Worm (Caenorhabditis elegans) whole organism, dauer: ENCODE measurements around the gene hip-1.

Experiments
- unc-62 ChIP-seq: sonication (generic microtip); optimal IDR thresholded peaks from 2 replicates; lab custom pipeline; 2017; ENCODE audit warnings: missing biosample characterization, missing genetic modification reagents, missing genetic modification characterization

Gene hip-1

DNA sequence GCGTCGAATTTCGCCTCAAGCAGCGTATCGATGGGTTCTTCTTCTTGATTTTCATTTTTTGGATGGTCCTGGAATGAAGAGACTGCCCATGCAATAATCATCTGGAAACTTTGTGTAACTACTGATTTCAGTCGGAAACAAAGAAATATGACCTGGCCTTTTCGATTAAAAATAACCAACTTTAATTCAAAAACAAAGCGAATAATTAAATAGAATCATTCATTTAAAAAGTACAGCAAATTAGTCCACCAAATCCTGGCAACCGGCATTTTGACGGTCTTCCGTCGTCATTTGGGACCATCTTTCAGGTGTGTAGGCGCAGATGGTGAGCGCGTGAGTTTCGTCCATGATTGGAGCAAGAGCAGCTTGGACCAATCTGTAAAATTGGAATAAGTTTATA, 19.3 kb upstream of the hip-1 start, which contains the start of gene acbp-5:
acbp-5 (minus strand) TSS at position 101 of the 400 bp plus-strand sequence.
- TF ChIP-seq unc-62 (GFP tag; lab: Kevin White, UChicago), result no peak

DNA sequence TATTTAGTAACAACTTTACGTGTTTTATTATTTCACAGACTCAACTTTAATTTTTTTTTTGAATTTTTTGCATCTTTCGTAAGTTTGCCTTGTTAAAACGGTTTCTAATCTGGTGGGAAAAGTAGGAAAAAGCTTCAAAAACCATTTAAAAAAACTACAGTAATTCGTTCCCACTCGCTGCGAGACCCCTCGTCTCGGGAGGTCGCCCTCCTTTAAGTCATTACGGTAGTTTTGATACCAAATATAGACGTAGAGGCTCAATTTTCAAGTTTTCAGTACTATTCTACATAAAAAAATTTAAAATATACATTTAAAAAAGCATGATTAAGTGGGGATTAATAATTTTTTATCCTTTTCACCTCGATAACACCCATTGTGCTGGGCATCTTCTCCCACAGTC, 18.6 kb upstream of the hip-1 start:
- no peak for TF ChIP-seq unc-62 (GFP tag; lab: Kevin White, UChicago)

DNA sequence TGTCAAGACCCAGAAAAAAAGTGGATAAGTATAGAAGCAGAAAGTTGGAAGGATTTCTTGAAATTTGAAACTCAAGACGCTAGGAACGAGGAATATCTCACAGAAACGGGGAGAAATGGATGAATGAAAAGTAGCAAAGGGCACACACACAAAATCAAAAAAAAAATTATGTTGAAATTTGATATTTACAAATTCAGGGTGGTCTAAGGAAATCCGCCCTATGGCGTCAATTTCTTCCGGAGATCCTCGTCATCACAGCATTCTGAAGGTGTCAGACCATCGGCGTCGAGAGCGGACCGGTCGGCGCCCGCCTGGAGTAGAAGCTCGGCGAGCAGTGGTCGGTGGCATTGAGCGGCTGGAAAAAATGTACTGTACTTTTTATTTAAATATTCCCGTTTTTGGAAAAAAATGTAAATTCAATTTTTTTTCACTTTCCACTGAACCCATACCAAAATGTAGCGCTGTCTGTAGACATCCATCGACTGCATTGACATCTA, 17.8 kb upstream of the hip-1 start:
- no peak for TF ChIP-seq unc-62 (GFP tag; lab: Kevin White, UChicago)

DNA sequence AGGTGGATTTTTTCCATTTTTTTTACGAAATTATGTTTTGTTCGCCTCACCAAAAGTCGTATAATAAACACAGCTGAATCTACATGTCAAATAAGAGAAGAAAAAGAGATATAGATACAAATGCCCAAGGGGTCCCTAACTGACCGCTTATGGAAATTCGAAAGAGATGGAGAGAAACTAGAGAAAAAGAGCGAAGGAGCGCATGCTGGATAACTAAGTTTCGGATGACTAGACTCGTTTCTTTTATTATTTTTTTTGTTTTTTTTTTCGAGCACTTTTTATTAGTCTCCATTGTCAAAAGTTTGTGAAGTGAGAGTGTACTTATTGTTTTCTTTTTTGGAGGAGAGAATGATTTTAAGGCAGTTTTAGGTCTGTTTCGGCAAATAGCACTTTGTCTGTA, 15.4 kb upstream of the hip-1 start:
- no peak for TF ChIP-seq unc-62 (GFP tag; lab: Kevin White, UChicago)

DNA sequence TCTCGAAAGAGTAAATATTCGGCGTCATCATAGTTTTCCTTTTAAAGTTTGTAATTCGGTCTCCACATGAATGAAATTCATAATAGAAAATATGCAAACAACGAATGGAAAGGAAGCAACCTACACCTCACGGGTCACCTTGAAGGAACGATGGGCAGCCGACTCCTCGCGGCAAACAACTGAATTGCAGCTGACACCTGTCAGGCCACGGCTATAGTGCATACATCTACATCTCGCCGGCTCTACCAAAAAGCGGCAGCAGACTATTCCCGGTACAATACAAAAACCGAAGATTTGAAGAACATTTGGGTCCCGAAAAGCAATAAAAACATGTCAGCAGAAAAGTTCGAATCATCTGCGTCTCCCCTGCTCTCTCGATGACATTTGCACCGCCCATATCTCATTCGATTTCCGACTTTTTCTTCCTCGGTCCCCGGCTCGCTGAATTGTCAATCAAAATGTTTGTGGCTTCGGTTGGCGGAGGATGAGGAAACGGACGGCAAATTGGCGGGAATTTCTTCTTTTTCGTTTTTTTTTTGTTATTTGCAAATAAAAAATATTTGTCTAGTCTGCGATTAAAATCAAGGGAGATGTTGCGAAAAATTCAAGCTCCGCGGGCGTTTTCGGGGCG, 13.6 kb upstream of the hip-1 start:
- TF ChIP-seq unc-62 (GFP tag; lab: Kevin White, UChicago), result no peak

DNA sequence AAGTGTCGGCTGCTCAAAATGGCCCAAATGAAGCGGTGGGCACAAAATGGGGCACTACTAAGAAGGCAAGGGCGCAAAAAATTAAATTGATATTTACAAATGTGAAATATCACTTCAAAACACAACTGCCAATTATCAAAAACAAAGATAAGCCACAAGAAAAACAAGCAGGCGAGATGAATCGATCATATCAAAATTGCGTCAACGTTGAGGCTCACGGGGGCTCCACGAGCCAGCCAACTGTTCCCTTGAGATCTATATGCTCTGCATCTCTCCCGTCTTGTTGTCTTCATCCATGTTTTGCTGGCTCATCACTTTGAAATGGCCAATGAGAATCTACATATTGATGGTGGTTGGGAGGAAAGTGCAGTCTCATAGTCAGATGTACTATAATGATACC, 12.9 kb upstream of the hip-1 start:
- no peak for TF ChIP-seq unc-62 (GFP tag; lab: Kevin White, UChicago)

DNA sequence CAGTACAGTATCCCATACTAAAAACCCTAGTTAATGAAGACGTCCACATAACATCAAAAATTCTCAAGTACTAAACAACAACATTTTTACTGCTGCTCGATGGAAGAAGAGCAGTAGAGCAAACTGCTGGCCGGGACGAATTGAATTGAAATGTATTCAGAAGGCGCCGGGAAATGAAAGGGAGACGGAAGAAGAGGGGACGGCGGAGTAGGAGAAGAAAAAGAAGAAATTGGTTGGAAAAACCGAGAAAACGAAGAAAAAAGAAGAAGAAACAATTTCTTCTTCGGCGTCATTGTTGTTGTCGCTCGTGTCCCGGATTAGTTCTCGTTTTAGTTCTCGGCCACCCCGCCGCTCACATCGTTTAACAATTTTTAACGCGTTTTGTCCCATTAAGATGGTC, 11.5 kb upstream of the hip-1 start:
- no peak for TF ChIP-seq unc-62 (GFP tag; lab: Kevin White, UChicago)

DNA sequence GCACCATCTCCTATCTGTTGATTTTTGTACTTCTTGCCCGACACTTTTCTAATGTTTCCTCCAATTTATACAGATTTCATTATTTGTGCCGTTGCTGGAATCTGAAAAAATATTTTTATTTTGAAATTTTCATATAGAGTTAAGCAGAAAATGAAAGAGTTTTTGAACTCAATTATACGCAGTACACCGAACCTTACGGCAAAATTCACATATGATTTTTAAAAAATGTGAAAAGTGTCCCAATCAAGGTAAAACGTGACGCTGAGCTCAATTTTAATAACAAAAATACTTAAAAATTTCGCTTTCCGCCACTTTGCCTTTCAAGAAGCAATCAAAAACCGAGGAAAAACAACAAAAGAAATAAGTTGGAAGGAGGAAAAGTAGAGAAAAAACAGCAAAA, 8.4 kb upstream of the hip-1 start, which contains the start of gene arrd-17:
arrd-17 (minus strand) TSS at position 101 of the 400 bp plus-strand sequence.
- TF ChIP-seq unc-62 (GFP tag; lab: Kevin White, UChicago), result no peak

DNA sequence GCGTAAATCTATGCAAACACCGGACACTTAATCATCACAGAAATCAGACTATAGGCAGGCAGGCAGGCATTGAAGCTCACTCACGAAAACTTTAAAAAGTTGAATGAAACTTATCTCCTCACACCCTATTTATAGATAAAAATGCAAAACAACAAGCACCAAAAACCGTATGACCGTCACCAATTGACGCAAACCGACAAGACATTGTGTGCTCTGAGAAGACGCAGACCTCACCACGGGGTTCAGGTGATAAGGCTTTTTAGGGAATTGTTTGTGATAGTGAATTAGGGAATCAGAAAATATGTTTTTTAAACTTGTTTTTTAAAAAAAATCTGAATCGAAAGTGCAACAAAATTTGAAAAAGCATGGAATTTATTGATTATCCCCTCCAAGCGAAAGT, 4.4 kb upstream of the hip-1 start, which contains the start of gene T12D8.5:
T12D8.5 (minus strand) TSS at position 95 of the 400 bp plus-strand sequence.
- no peak for TF ChIP-seq unc-62 (GFP tag; lab: Kevin White, UChicago)

DNA sequence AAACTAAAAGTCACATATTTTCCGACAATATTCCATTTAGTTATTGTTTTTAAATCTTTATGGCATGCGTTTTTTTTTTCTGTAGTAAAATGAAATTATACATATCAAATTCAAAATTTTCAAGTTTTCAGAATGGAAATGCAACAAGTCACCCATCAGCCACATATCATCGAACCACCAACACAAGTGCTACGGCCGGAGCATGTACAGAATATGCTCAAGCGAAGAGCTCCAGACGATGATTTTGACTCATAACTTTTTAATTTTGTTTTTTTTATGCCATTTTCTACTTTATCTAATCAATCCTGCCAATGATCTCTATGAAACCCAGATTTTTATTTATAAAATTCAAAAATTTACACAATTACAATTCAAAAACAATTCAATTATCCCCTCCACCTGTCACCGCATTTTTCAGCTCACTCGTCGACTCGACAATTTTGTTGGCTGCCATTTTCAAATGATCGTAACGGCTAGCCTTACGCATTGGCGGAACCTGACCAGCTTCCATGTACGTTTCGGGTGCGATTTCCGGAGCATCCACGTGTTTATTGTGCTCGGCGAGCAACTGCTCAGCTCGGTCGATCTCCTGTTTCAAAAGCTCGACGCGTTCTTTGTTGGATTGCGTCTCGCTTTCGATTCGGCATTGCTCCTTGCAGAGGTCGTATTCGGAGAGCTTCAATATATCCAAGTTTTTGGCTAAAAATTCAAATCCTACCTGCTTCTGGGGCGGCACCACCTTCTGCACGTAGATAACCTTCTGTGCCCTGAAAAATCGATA, 3.5 kb upstream of the hip-1 start:
- TF ChIP-seq unc-62 (GFP tag; lab: Kevin White, UChicago), result no peak

DNA sequence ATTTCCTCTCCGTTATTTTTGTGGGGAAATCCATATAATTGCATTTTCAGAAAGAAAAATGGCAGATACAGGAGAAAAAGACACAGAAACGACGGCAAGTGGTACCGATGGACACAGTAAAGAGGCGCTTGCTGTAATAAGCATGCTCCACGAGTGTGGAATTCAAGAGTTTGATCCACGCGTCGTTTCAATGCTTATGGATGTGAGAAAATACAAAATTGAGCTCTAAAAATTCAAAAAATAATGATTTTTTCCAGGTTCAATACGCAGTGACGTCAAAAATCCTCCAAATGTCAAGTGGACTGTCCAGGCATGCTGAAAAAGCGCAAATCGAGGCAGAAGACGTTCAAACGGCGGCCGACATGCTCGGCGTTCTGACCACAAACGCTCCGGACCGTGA, 1.9 kb upstream of the hip-1 start, which contains the start of gene taf-9:
taf-9 (plus strand) TSS at position 51 of the 400 bp plus-strand sequence.
- no peak for TF ChIP-seq unc-62 (GFP tag; lab: Kevin White, UChicago)

DNA sequence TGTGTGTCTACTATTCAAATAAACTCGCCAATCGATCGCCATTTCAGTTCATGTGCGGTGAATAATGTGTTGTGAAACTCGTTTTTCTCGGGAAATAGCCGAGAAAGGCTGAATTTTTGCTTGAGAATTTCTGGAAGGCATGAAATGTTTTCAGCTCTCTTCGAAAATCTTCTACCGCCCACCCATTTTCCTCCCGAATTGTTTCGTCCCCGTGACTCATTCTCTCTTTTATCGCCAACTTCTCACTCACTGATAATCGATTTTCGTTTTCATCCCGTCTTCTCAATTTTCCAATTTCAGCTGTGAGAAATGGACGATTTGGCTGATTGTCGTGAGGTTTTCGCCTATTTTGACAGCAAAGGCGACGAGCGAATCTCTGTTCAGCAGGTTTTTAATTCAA, 722 bp upstream of the hip-1 start, which contains the start of gene mlc-5:
mlc-5 (plus strand) TSS at position 301 of the 400 bp plus-strand sequence.
- no peak for TF ChIP-seq unc-62 (GFP tag; lab: Kevin White, UChicago)

DNA sequence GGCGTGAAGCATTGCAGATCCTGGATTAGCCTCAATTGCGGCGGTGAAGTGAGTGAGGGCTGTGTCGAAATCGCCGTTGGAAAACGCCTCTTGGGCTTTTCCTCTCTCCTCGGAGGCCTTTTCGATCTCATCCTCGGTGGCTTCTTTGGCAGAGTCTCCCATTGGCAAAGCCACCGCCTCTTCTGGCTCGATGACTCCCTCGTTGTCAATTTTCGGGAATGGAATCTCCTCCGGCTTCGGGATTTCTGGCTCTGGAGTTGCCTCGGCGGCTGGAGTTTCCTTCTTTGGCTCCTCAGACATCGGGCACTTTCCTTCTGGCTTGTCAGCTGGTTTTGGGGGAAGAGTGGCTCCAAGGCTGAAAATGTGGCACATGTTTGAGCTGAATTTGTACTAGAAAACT, 575 bp downstream of the hip-1 start:
- no peak for TF ChIP-seq unc-62 (GFP tag; lab: Kevin White, UChicago)

DNA sequence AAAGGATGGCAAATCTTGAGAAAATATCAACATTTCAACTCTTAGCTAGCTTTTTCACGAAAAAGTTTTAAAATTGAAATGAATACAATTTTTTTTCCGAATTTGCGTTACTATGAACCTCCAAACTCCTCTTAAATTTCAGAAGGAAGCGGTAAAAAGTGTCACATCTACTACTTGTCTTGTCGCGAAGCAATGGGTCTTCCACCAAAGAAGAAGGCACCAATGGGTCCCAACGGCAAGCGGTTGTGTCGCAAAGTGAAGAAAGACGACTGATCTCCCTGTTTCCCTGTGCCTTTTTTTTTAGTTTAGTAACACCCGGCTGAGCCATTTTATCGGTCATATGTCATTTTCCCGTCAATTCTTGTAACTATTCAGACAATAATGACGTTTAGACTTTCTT, 1.3 kb downstream of the hip-1 start:
- no peak for TF ChIP-seq unc-62 (GFP tag; lab: Kevin White, UChicago)

DNA sequence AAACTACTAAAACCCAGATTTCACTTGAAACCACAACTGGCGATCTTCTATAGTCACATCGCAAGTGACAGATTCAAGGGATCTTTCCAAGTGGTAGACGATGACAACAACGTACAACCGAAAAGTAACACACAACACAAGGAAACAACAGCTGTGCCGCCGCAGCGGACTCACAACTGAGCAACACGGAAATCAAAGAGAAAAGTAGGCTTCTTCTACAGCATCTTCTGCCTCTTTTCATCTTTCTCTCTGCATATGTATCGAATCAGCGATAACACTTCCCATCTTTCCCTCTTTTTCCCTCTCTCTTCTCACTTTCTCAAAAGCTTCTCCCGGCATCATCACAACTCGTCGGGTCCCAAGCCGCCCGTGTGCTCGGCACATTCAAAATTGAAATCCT, 5.5 kb downstream of the hip-1 start, which contains the start of gene T12D8.9:
T12D8.9 (plus strand) TSS at position 312 of the 400 bp plus-strand sequence.
- TF ChIP-seq unc-62 (GFP tag; lab: Kevin White, UChicago), result no peak

DNA sequence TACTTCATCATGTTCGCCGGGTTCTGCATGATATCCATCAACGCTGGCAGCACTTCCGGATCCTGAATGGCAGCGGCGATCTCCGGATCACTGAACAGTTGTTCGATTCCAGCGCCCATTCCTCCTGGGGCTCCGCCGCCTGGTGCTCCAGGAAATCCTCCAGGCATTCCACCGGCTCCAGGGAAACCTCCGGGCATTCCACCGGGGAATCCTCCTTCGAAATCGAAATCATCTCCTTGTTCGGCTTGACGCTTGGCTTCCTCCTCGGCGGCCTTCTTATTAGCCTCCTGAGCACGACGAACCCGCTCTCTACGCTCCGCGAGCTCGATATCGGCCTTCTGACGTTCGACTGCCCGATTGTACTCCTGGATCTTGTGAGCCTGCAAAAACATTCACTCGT, 6.8 kb downstream of the hip-1 start:
- no peak for TF ChIP-seq unc-62 (GFP tag; lab: Kevin White, UChicago)
